Worm (Caenorhabditis elegans) whole organism, L2 larva: ENCODE data around the gene ubh-4.

Experiments used
- aly-2 ChIP-seq: fragments of 150-350 bp; optimal IDR thresholded peaks from 2 replicates; lab custom pipeline; 2014; ENCODE audit warnings: missing biosample characterization, missing genetic modification characterization
- elt-3 ChIP-seq: sonication (generic microtip); optimal IDR thresholded peaks from 2 replicates; lab custom pipeline; 2017; ENCODE audit warnings: missing biosample characterization, missing genetic modification characterization
- mab-5 ChIP-seq: fragments of 150-350 bp; optimal IDR thresholded peaks from 2 replicates; lab custom pipeline; 2014; ENCODE audit warnings: missing biosample characterization, missing genetic modification characterization
- mdl-1 ChIP-seq, 2 experiments: fragments of 150-350 bp in 1 of 2; sonication (generic microtip) in 1 of 2; optimal IDR thresholded peaks; 2 replicates each; lab custom pipeline; 2017; ENCODE audit warnings: missing biosample characterization in 2 of 2, missing genetic modification characterization in 2 of 2
- nhr-11 ChIP-seq: fragments of 150-350 bp; optimal IDR thresholded peaks from 2 replicates; lab custom pipeline; 2014; ENCODE audit warnings: missing biosample characterization, missing genetic modification characterization
- nhr-237 ChIP-seq: fragments of 150-350 bp; optimal IDR thresholded peaks from 2 replicates; lab custom pipeline; 2014; ENCODE audit warnings: missing biosample characterization, missing genetic modification characterization
- nhr-77 ChIP-seq: fragments of 150-350 bp; optimal IDR thresholded peaks from 2 replicates; lab custom pipeline; 2014; ENCODE audit warnings: missing biosample characterization, missing genetic modification characterization
- sem-4 ChIP-seq: fragments of 150-350 bp; optimal IDR thresholded peaks from 2 replicates; lab custom pipeline; 2014; ENCODE audit warnings: missing biosample characterization, missing genetic modification reagents, missing genetic modification characterization
- unc-55 ChIP-seq: fragments of 150-350 bp; sonication (generic microtip); optimal IDR thresholded peaks from 3 replicates; lab custom pipeline; 2014; ENCODE audit warnings: missing biosample characterization, missing genetic modification reagents, missing genetic modification characterization
- unc-62 ChIP-seq: fragments of 150-350 bp; optimal IDR thresholded peaks from 2 replicates; lab custom pipeline; 2014; ENCODE audit warnings: missing biosample characterization, missing genetic modification reagents, missing genetic modification characterization

DNA sequence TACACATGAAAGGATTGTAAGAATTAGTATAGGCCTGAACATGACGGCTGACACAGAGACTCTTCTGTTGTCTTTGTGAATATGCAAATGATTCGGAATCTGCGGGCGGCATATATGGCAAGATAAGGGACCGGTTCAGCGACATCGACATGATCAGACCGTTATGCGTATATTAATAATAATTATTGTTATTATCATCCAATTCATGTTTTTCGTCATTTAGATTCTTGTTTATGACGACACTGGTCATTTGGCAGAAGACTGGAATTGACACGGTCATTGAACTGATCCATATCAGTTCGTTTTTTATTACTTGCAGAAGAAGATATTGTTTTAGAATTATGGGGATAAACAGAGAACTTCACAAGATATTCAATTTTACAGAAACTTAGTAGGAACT lies 11.1 kb upstream of the ubh-4 start, which contains the start of gene mtre-1:
- no peak for TF ChIP-seq mab-5 (tag; lab: Kevin White, UChicago)
- no peak for TF ChIP-seq unc-62 (GFP tag; lab: Kevin White, UChicago)
- no peak for TF ChIP-seq elt-3 (tag; lab: Kevin White, UChicago)
- TF ChIP-seq mdl-1 (tag; optimal IDR thresholded peaks at IDR 0.05; lab: Kevin White, UChicago), result no peak
- no peak for TF ChIP-seq unc-55 (GFP tag; lab: Kevin White, UChicago)
- TF ChIP-seq aly-2 (tag; lab: Kevin White, UChicago), result no peak
- no peak for TF ChIP-seq nhr-11 (tag; lab: Kevin White, UChicago)
- no peak for TF ChIP-seq nhr-237 (tag; lab: Kevin White, UChicago)
- no peak for TF ChIP-seq sem-4 (tag; lab: Kevin White, UChicago)
- TF ChIP-seq nhr-77 (tag; lab: Kevin White, UChicago), result no peak
